Worm (Caenorhabditis elegans) whole organism, L4 larva: ENCODE data around the gene W03D2.9.

Source experiments
- D1046.2 ChIP-seq: fragments of 200-800 bp; sonication (Bioruptor generic); IDR thresholded peaks from 2 replicates; pipeline ENCODE4 v1.3.6; 2022; ENCODE audit warnings: missing genetic modification characterization, missing compliant biosample characterization
- F37D6.2 ChIP-seq: sonication (generic microtip); optimal IDR thresholded peaks from 2 replicates; lab custom pipeline; 2016; ENCODE audit warnings: mild to moderate bottlenecking, missing genetic modification characterization, missing compliant biosample characterization
- F44E2.7 ChIP-seq: fragments of 200-800 bp; sonication (Bioruptor generic); IDR thresholded peaks from 2 replicates; pipeline ENCODE4 v2.1.2; 2022; ENCODE audit warnings: missing genetic modification characterization, missing compliant biosample characterization
- T26A8.4 ChIP-seq: fragments of 200-800 bp; sonication (Bioruptor generic); IDR thresholded peaks from 2 replicates; pipeline ENCODE4 v1.3.6; 2022; ENCODE audit warnings: missing genetic modification characterization, missing compliant biosample characterization
- Y48G9A.11 ChIP-seq: fragments of 200-800 bp; sonication (Bioruptor generic); IDR thresholded peaks from 2 replicates; pipeline ENCODE4 v1.3.6; 2022; ENCODE audit warnings: missing genetic modification reagents, missing genetic modification characterization, missing compliant biosample characterization
- Y5F2A.4 ChIP-seq: fragments of 200-800 bp; sonication (Bioruptor generic); optimal IDR thresholded peaks from 2 replicates; lab custom pipeline; 2018; ENCODE audit warnings: mild to moderate bottlenecking, missing genetic modification characterization, missing compliant biosample characterization
- Y75B8A.6 ChIP-seq: fragments of 200-800 bp; sonication (Bioruptor generic); IDR thresholded peaks from 2 replicates; pipeline ENCODE4 v1.3.6; 2022; ENCODE audit warnings: missing genetic modification reagents, missing genetic modification characterization, missing compliant biosample characterization
- ZK546.5 ChIP-seq, 2 experiments: sonication (generic microtip); optimal IDR thresholded peaks; 2 replicates each; lab custom pipeline; 2017; ENCODE audit warnings: missing biosample characterization in 2 of 2, missing genetic modification characterization in 2 of 2
- aha-1 ChIP-seq: fragments of 150-350 bp; peaks from one replicate; lab custom pipeline; 2014; ENCODE audit warnings: missing biosample characterization, missing genetic modification characterization
- aly-2 ChIP-seq: sonication (generic microtip); optimal IDR thresholded peaks from 2 replicates; lab custom pipeline; 2018; ENCODE audit warnings: missing biosample characterization, missing genetic modification characterization
- arid-1 ChIP-seq: fragments of 200-800 bp; sonication (Bioruptor generic); conservative IDR thresholded peaks from 2 replicates; pipeline ENCODE4 v1.3.6; 2022; ENCODE audit warnings: missing genetic modification reagents, missing genetic modification characterization, missing compliant biosample characterization
- attf-4 ChIP-seq: sonication (generic microtip); optimal IDR thresholded peaks from 3 replicates; lab custom pipeline; 2017; ENCODE audit warnings: missing biosample characterization, missing genetic modification characterization
- ceh-20 ChIP-seq: fragments of 200-800 bp; sonication (Bioruptor generic); IDR thresholded peaks from 2 replicates; pipeline ENCODE4 v1.3.6; 2022; ENCODE audit warnings: missing genetic modification reagents, missing genetic modification characterization, missing compliant biosample characterization
- ceh-28 ChIP-seq: fragments of 150-350 bp; optimal IDR thresholded peaks from 2 replicates; lab custom pipeline; 2014; ENCODE audit warnings: missing biosample characterization, missing genetic modification reagents, missing genetic modification characterization
- ceh-32 ChIP-seq: sonication (generic microtip); optimal IDR thresholded peaks from 2 replicates; lab custom pipeline; 2016; ENCODE audit warnings: mild to moderate bottlenecking, missing genetic modification characterization, missing compliant biosample characterization; ENCODE audit not compliant: poor library complexity
- ceh-82 ChIP-seq: sonication (generic microtip); optimal IDR thresholded peaks from 2 replicates; lab custom pipeline; 2017; ENCODE audit warnings: missing biosample characterization, missing genetic modification characterization
- ces-1 ChIP-seq: fragments of 150-350 bp; sonication (generic microtip); optimal IDR thresholded peaks from 4 replicates; lab custom pipeline; 2014; ENCODE audit warnings: missing biosample characterization, missing genetic modification reagents, missing genetic modification characterization
- daf-16 ChIP-seq, 3 experiments: sonication (generic microtip); optimal IDR thresholded peaks; 2 replicates each; lab custom pipeline; 2016 to 2017; ENCODE audit warnings: missing genetic modification characterization in 3 of 3, missing genetic modification reagents in 3 of 3, mild to moderate bottlenecking in 2 of 3, missing compliant biosample characterization in 2 of 3, missing biosample characterization in 1 of 3, moderate library complexity in 1 of 3
- daf-19 ChIP-seq: fragments of 200-800 bp; sonication (Bioruptor generic); conservative IDR thresholded peaks from 2 replicates; pipeline ENCODE4 v1.3.6; 2022; ENCODE audit warnings: missing genetic modification characterization, missing compliant biosample characterization
- dmd-6 ChIP-seq: fragments of 200-800 bp; sonication (Bioruptor generic); IDR thresholded peaks from 2 replicates; pipeline ENCODE4 v1.3.6; 2022; ENCODE audit warnings: missing genetic modification reagents, missing genetic modification characterization, missing compliant biosample characterization
- dmd-9 ChIP-seq: fragments of 200-800 bp; sonication (Bioruptor generic); IDR thresholded peaks from 2 replicates; pipeline ENCODE4 v1.3.6; 2022; ENCODE audit warnings: missing genetic modification reagents, missing genetic modification characterization, missing compliant biosample characterization
- duxl-1 ChIP-seq: sonication (generic microtip); optimal IDR thresholded peaks from 2 replicates; lab custom pipeline; 2016; ENCODE audit warnings: mild to moderate bottlenecking, missing genetic modification characterization, moderate library complexity, missing compliant biosample characterization; ENCODE audit not compliant: poor library complexity
- egl-27 ChIP-seq: sonication (generic microtip); optimal IDR thresholded peaks from 3 replicates; lab custom pipeline; 2017; ENCODE audit warnings: missing biosample characterization, missing genetic modification reagents, missing genetic modification characterization
- egl-43 ChIP-seq: fragments of 200-800 bp; sonication (Bioruptor generic); IDR thresholded peaks from 2 replicates; pipeline ENCODE4 v1.3.6; 2022; ENCODE audit warnings: missing genetic modification reagents, missing genetic modification characterization, missing compliant biosample characterization
- fos-1 ChIP-seq: fragments of 150-350 bp; optimal IDR thresholded peaks from 2 replicates; lab custom pipeline; 2014; ENCODE audit warnings: missing biosample characterization, missing genetic modification characterization
- lim-7 ChIP-seq: fragments of 200-800 bp; sonication (Bioruptor generic); IDR thresholded peaks from 2 replicates; pipeline ENCODE4 v1.3.6; 2022; ENCODE audit warnings: missing genetic modification characterization, missing compliant biosample characterization
- lin-38 ChIP-seq: fragments of 200-800 bp; sonication (Bioruptor generic); IDR thresholded peaks from 2 replicates; pipeline ENCODE4 v1.3.6; 2022; ENCODE audit warnings: missing genetic modification reagents, missing genetic modification characterization, missing compliant biosample characterization
- lin-39 ChIP-seq: fragments of 150-350 bp; optimal IDR thresholded peaks from 2 replicates; lab custom pipeline; 2014; ENCODE audit warnings: missing biosample characterization, missing genetic modification reagents, missing genetic modification characterization
- madf-5 ChIP-seq, 2 experiments: fragments of 200-800 bp; sonication (Bioruptor generic); IDR thresholded peaks; 2 replicates each; pipeline ENCODE4 v1.3.6; 2022; ENCODE audit warnings: missing compliant biosample characterization in 2 of 2, missing genetic modification characterization in 2 of 2
- madf-9 ChIP-seq: fragments of 200-800 bp; sonication (Bioruptor generic); conservative IDR thresholded peaks from 2 replicates; pipeline ENCODE4 v1.3.6; 2022; ENCODE audit warnings: missing genetic modification reagents, missing genetic modification characterization, missing compliant biosample characterization
- mes-2 ChIP-seq: sonication (generic microtip); optimal IDR thresholded peaks from 2 replicates; lab custom pipeline; 2016; ENCODE audit warnings: missing genotype, mild to moderate bottlenecking, missing genetic modification characterization, missing compliant biosample characterization; ENCODE audit not compliant: poor library complexity, severe bottlenecking
- mxl-2 ChIP-seq: fragments of 200-800 bp; sonication (Bioruptor generic); conservative IDR thresholded peaks from 2 replicates; pipeline ENCODE4 v1.3.6; 2022; ENCODE audit warnings: missing genetic modification reagents, missing genetic modification characterization, missing compliant biosample characterization
- nhr-25 ChIP-seq: sonication (generic microtip); optimal IDR thresholded peaks from 2 replicates; lab custom pipeline; 2017; ENCODE audit warnings: missing genetic modification characterization, mild to moderate bottlenecking, missing compliant biosample characterization, antibody characterized with exemption, moderate library complexity, borderline replicate concordance; ENCODE audit not compliant: insufficient read depth
- nhr-28 ChIP-seq: fragments of 150-350 bp; optimal IDR thresholded peaks from 2 replicates; lab custom pipeline; 2014; ENCODE audit warnings: missing biosample characterization, missing genetic modification characterization
- nhr-41 ChIP-seq: fragments of 200-800 bp; sonication (Bioruptor generic); IDR thresholded peaks from 2 replicates; pipeline ENCODE4 v1.3.6; 2022; ENCODE audit warnings: missing genetic modification reagents, missing genetic modification characterization, missing compliant biosample characterization
- nhr-48 ChIP-seq: sonication (generic microtip); optimal IDR thresholded peaks from 2 replicates; lab custom pipeline; 2016; ENCODE audit warnings: mild to moderate bottlenecking, missing genetic modification characterization, missing compliant biosample characterization
- nhr-6 ChIP-seq: fragments of 150-350 bp; optimal IDR thresholded peaks from 2 replicates; lab custom pipeline; 2014; ENCODE audit warnings: missing biosample characterization, missing genetic modification characterization
- php-3 ChIP-seq: fragments of 200-800 bp; sonication (Bioruptor generic); IDR thresholded peaks from 2 replicates; pipeline ENCODE4 v1.3.6; 2022; ENCODE audit warnings: missing genetic modification reagents, missing genetic modification characterization, missing compliant biosample characterization
- pqm-1 ChIP-seq: sonication (generic microtip); optimal IDR thresholded peaks from 2 replicates; lab custom pipeline; 2017; ENCODE audit warnings: missing biosample characterization, missing genetic modification characterization
- rbr-2 ChIP-seq: sonication (generic microtip); optimal IDR thresholded peaks from 2 replicates; lab custom pipeline; 2016; ENCODE audit warnings: missing genotype, missing genetic modification characterization, missing compliant biosample characterization
- sdz-12 ChIP-seq: fragments of 200-800 bp; sonication (Bioruptor generic); optimal IDR thresholded peaks from 2 replicates; lab custom pipeline; 2018; ENCODE audit warnings: mild to moderate bottlenecking, missing genetic modification characterization, missing compliant biosample characterization
- set-16 ChIP-seq: fragments of 200-800 bp; sonication (Bioruptor generic); IDR thresholded peaks from 2 replicates; pipeline ENCODE4 v1.3.6; 2022; ENCODE audit warnings: missing genetic modification reagents, missing genetic modification characterization, missing compliant biosample characterization
- skn-1 ChIP-seq: fragments of 150-350 bp; optimal IDR thresholded peaks from 2 replicates; lab custom pipeline; 2014; ENCODE audit warnings: missing biosample characterization, missing genetic modification characterization
- unc-39 ChIP-seq: sonication (generic microtip); optimal IDR thresholded peaks from 2 replicates; lab custom pipeline; 2017; ENCODE audit warnings: missing biosample characterization, missing genetic modification characterization
- vab-7 ChIP-seq: fragments of 200-800 bp; sonication (Bioruptor generic); IDR thresholded peaks from 2 replicates; pipeline ENCODE4 v1.3.6; 2022; ENCODE audit warnings: missing genetic modification reagents, missing genetic modification characterization, missing compliant biosample characterization
- zfp-2 ChIP-seq: sonication (generic microtip); optimal IDR thresholded peaks from 2 replicates; lab custom pipeline; 2016; ENCODE audit warnings: mild to moderate bottlenecking, missing genetic modification characterization, missing compliant biosample characterization
- zip-11 ChIP-seq: fragments of 200-800 bp; sonication (Bioruptor generic); IDR thresholded peaks from 2 replicates; pipeline ENCODE4 v1.3.6; 2022; ENCODE audit warnings: missing genetic modification characterization, missing compliant biosample characterization
- zip-2 ChIP-seq: fragments of 150-350 bp; optimal IDR thresholded peaks from 2 replicates; lab custom pipeline; 2014; ENCODE audit warnings: missing biosample characterization, missing genetic modification characterization
- ztf-11 ChIP-seq: fragments of 150-350 bp; optimal IDR thresholded peaks from 2 replicates; lab custom pipeline; 2014; ENCODE audit warnings: missing biosample characterization, missing genetic modification characterization
- ztf-7 ChIP-seq: fragments of 150-350 bp; optimal IDR thresholded peaks from 2 replicates; lab custom pipeline; 2014; ENCODE audit warnings: missing biosample characterization, missing genetic modification characterization

The W03D2.9 gene

ce11 chrIV:4049398-4049998 lies 25.0 kb downstream of the W03D2.9 start, which contains the start of gene pcn-1 (continued):
- TF ChIP-seq vab-7 (peak; percentile 57), nhr-6 (peak; percentile 74), unc-39 (tag; lab: Kevin White, UChicago) (no peak), ceh-32 (tag; lab: Kevin White, UChicago) (peak; percentile 49), nhr-41 (GFP tag; lab: Robert Waterston, UW) (no peak), mes-2 (peak; percentile 91), lim-7 (GFP tag; lab: Robert Waterston, UW) (no peak), zip-2 (tag; lab: Kevin White, UChicago) (peak; percentile 62), egl-43 (GFP tag; lab: Robert Waterston, UW) (peak; percentile 85), ces-1 (GFP tag; lab: Kevin White, UChicago) (no peak), nhr-48 (tag; lab: Kevin White, UChicago) (peak; percentile 86)

- TF ChIP-seq ztf-11 (tag; lab: Kevin White, UChicago) (no peak), ceh-28 (no peak), lin-38 (peak; percentile 56), dmd-9 (GFP tag; lab: Robert Waterston, UW) (no peak), aha-1 (tag; lab: Kevin White, UChicago) (peak; percentile 53), nhr-6 (no peak), T26A8.4 (GFP tag; lab: Robert Waterston, UW) (no peak), F37D6.2 (tag; lab: Kevin White, UChicago) (no peak), fos-1 (tag; lab: Kevin White, UChicago) (no peak), pqm-1 (tag; lab: Kevin White, UChicago) (no peak), arid-1 (peak; percentile 46; the same call in 1 of the 2 replicates), duxl-1 (tag; lab: Kevin White, UChicago) (no peak), F44E2.7 (GFP tag; lab: Robert Waterston, UW) (no peak), zfp-2 (tag; lab: Kevin White, UChicago) (no peak), Y75B8A.6 (GFP tag; lab: Robert Waterston, UW) (no peak), nhr-25 (tag; lab: Kevin White, UChicago) (no peak), rbr-2 (tag; lab: Kevin White, UChicago) (no peak), attf-4 (tag; lab: Kevin White, UChicago) (no peak), skn-1 (tag; lab: Kevin White, UChicago) (no peak), sdz-12 (GFP tag; lab: Kevin White, UChicago) (no peak), lin-39 (tag; lab: Kevin White, UChicago) (no peak), ceh-20 (no peak), madf-5 (GFP tag; IDR thresholded peaks at IDR 0.05; lab: Robert Waterston, UW) (no peak), daf-19 (no peak), dmd-6 (GFP tag; lab: Robert Waterston, UW) (no peak), Y5F2A.4 (GFP tag; lab: Kevin White, UChicago) (no peak), ZK546.5 (tag; optimal IDR thresholded peaks at IDR 0.05; lab: Kevin White, UChicago) (no peak), aly-2 (tag; lab: Kevin White, UChicago) (no peak), zip-11 (GFP tag; lab: Robert Waterston, UW) (no peak), mxl-2 (GFP tag; lab: Robert Waterston, UW) (no peak), ceh-82 (tag; lab: Kevin White, UChicago) (no peak), D1046.2 (GFP tag; lab: Robert Waterston, UW) (peak; percentile 76; the same call in 1 of the 2 replicates), nhr-28 (tag; lab: Kevin White, UChicago) (no peak), Y48G9A.11 (GFP tag; lab: Robert Waterston, UW) (peak; percentile 65), vab-7 (no peak), madf-9 (no peak), set-16 (GFP tag; lab: Robert Waterston, UW) (no peak), ztf-7 (tag; lab: Kevin White, UChicago) (no peak), egl-27 (tag; lab: Kevin White, UChicago) (no peak), daf-16 (GFP tag; optimal IDR thresholded peaks at IDR 0.05; lab: Kevin White, UChicago) (no peak), daf-16 (tag; optimal IDR thresholded peaks at IDR 0.05; lab: Kevin White, UChicago) (no peak), php-3 (no peak)
Observed at ce11 chrIV:4047628-4048027, 26.9 kb downstream of the W03D2.9 start.
